Fruit fly (Drosophila melanogaster): Measurements from ENCODE around the gene CG1523.
A peak's percentile ranks its signal among the peaks of the same experiment; 100 is the strongest.

Gene CG1523

dm6 chr3R:28846877-28847529, 27.5 kb upstream of the CG1523 start (continued):
- TF ChIP-seq row (GFP tag; IDR thresholded peaks at IDR 0.05) (peak; percentile 30; the same call in 1 of the 3 replicates), ranshi (GFP tag; IDR thresholded peaks at IDR 0.05) (no peak), bsh (GFP tag; optimal IDR thresholded peaks at IDR 0.05) (peak in 1 of 2 experiments; percentile 14)

- TF ChIP-seq otp (GFP tag; IDR thresholded peaks at IDR 0.05) (no peak), gsb (GFP tag; IDR thresholded peaks at IDR 0.05) (0 out of 2 replicates have a peak, but pooled peaks have one; percentile 10), crol (GFP tag; IDR thresholded peaks at IDR 0.05) (peak; percentile 96), CG16779 (GFP tag; IDR thresholded peaks at IDR 0.05) (no peak), da (GFP tag; optimal IDR thresholded peaks at IDR 0.05) (no peak), CG1792 (GFP tag; optimal IDR thresholded peaks at IDR 0.05) (no peak), gcm (GFP tag; optimal IDR thresholded peaks at IDR 0.05) (no peak), HLH4C (GFP tag; IDR thresholded peaks at IDR 0.05; ENCODE audit: partially characterized antibody) (0 out of 3 replicates have a peak, but pooled peaks have one; percentile 8), CG15479 (GFP tag; optimal IDR thresholded peaks at IDR 0.05) (no peak), mam (GFP tag; optimal IDR thresholded peaks at IDR 0.05) (no peak), CG10543 (GFP tag; optimal IDR thresholded peaks at IDR 0.05) (peak; percentile 25), crc (GFP tag; optimal IDR thresholded peaks at IDR 0.05) (no peak), salm (tag; optimal IDR thresholded peaks at IDR 0.05) (no peak), Tbp (GFP tag; optimal IDR thresholded peaks at IDR 0.05) (no peak), CG16813 (GFP tag; IDR thresholded peaks at IDR 0.05; ENCODE audit: partially characterized antibody) (no peak), ap (GFP tag; IDR thresholded peaks at IDR 0.05) (no peak), CG4617 (GFP tag; optimal IDR thresholded peaks at IDR 0.05; ENCODE audit: borderline replicate concordance) (no peak), knrl (GFP tag; IDR thresholded peaks at IDR 0.05; ENCODE audit: partially characterized antibody) (0 out of 3 replicates have a peak, but pooled peaks have one; percentile 16), maf-S (GFP tag; optimal IDR thresholded peaks at IDR 0.05) (no peak), CG11085 (GFP tag; IDR thresholded peaks at IDR 0.05) (no peak), Sin3A (optimal IDR thresholded peaks at IDR 0.05) (no peak), exex (tag; optimal IDR thresholded peaks at IDR 0.05) (no peak), scrt (GFP tag; optimal IDR thresholded peaks at IDR 0.05) (no peak), Aef1 (GFP tag; IDR thresholded peaks at IDR 0.05) (no peak), eyg (GFP tag; optimal IDR thresholded peaks at IDR 0.05) (no peak), gcm2 (GFP tag; optimal IDR thresholded peaks at IDR 0.05) (no peak), tna (GFP tag; IDR thresholded peaks at IDR 0.05; ENCODE audit: partially characterized antibody) (no peak), CG13894 (tag; optimal IDR thresholded peaks at IDR 0.05) (no peak), Hey (tag; optimal IDR thresholded peaks at IDR 0.05) (peak; percentile 95), CG13296 (GFP tag; optimal IDR thresholded peaks at IDR 0.05) (no peak), Lim3 (GFP tag; IDR thresholded peaks at IDR 0.05) (no peak), abd-A (tag; optimal IDR thresholded peaks at IDR 0.05) (peak; percentile 74), z (GFP tag; IDR thresholded peaks at IDR 0.05) (0 out of 3 replicates have a peak, but pooled peaks have one; percentile 38), al (GFP tag; IDR thresholded peaks at IDR 0.05) (no peak), NK7.1 (GFP tag; optimal IDR thresholded peaks at IDR 0.05) (no peak), Ptx1 (GFP tag; IDR thresholded peaks at IDR 0.05) (peak; percentile 19; the same call in 1 of the 2 replicates), CG18764 (GFP tag; optimal IDR thresholded peaks at IDR 0.05) (no peak), cwo (GFP tag; optimal IDR thresholded peaks at IDR 0.05) (peak; percentile 93), CG10209 (GFP tag; optimal IDR thresholded peaks at IDR 0.05) (no peak), CG17802 (tag; optimal IDR thresholded peaks at IDR 0.05) (no peak), CG3281 (GFP tag; optimal IDR thresholded peaks at IDR 0.05) (no peak), CG6791 (GFP tag; IDR thresholded peaks at IDR 0.05; ENCODE audit: partially characterized antibody) (no peak), CG15011 (GFP tag; optimal IDR thresholded peaks at IDR 0.05) (no peak), CG3847 (GFP tag; IDR thresholded peaks at IDR 0.05) (no peak), row (GFP tag; IDR thresholded peaks at IDR 0.05) (0 out of 3 replicates have a peak, but pooled peaks have one; percentile 19), CG12219 (GFP tag; optimal IDR thresholded peaks at IDR 0.05) (no peak)
Measured at dm6 chr3R:28845981-28846380, 26.5 kb upstream of the CG1523 start.
